Worm (Caenorhabditis elegans) whole organism, midembryonic: Measurements from ENCODE around the gene pho-5.

Source experiments
- T22C8.4 ChIP-seq: fragments of 200-800 bp; sonication (Bioruptor generic); IDR thresholded peaks from 2 replicates; pipeline ENCODE4 v1.3.6; 2022; ENCODE audit warnings: missing genetic modification characterization, missing compliant biosample characterization
- cog-1 ChIP-seq: sonication (generic microtip); optimal IDR thresholded peaks from 2 replicates; lab custom pipeline; 2016; ENCODE audit warnings: missing genetic modification characterization, missing compliant biosample characterization
- flt-1 ChIP-seq: fragments of 200-800 bp; sonication (Bioruptor generic); IDR thresholded peaks from 2 replicates; pipeline ENCODE4 v1.3.6; 2022; ENCODE audit warnings: missing genetic modification characterization, missing compliant biosample characterization
- klf-2 ChIP-seq: fragments of 200-800 bp; sonication (Bioruptor generic); conservative IDR thresholded peaks from 2 replicates; pipeline ENCODE4 v1.3.6; 2022; ENCODE audit warnings: missing genetic modification reagents, missing genetic modification characterization, missing compliant biosample characterization
- med-1 ChIP-seq: sonication (generic microtip); optimal IDR thresholded peaks from 2 replicates; lab custom pipeline; 2017; ENCODE audit warnings: missing genetic modification characterization, mild to moderate bottlenecking, missing compliant biosample characterization, antibody characterized with exemption, missing genetic modification reagents; ENCODE audit not compliant: insufficient read depth
- ref-1 ChIP-seq: fragments of 200-800 bp; sonication (Bioruptor generic); conservative IDR thresholded peaks from 2 replicates; pipeline ENCODE4 v1.3.6; 2022; ENCODE audit warnings: missing genetic modification reagents, missing genetic modification characterization, missing compliant biosample characterization
- tab-1 ChIP-seq: fragments of 200-800 bp; sonication (Bioruptor generic); IDR thresholded peaks from 2 replicates; pipeline ENCODE4 v1.3.6; 2022; ENCODE audit warnings: missing genetic modification characterization, missing compliant biosample characterization
- ztf-23 ChIP-seq: fragments of 200-800 bp; sonication (Bioruptor generic); IDR thresholded peaks from 2 replicates; pipeline ENCODE4 v1.3.6; 2022; ENCODE audit warnings: missing genetic modification reagents, missing genetic modification characterization, missing compliant biosample characterization
- ztf-29 ChIP-seq: fragments of 200-800 bp; sonication (Bioruptor generic); IDR thresholded peaks from 2 replicates; pipeline ENCODE4 v1.3.6; 2022; ENCODE audit warnings: missing genetic modification reagents, missing genetic modification characterization, missing compliant biosample characterization

Gene pho-5

ce11 chrIII:7285783-7286182, at the start of gene pho-5:
pho-5 (minus strand) TSS chrIII:7285883.
- TF ChIP-seq klf-2, result no peak
- TF ChIP-seq ref-1 (GFP tag; lab: Robert Waterston, UW), result no peak
- TF ChIP-seq ztf-29 (GFP tag; lab: Robert Waterston, UW), result no peak
- TF ChIP-seq cog-1 (tag; lab: Kevin White, UChicago), result no peak
- no peak for TF ChIP-seq ztf-23 (GFP tag; lab: Robert Waterston, UW)
- TF ChIP-seq T22C8.4, result no peak
- TF ChIP-seq tab-1 (GFP tag; lab: Robert Waterston, UW), result no peak
- no peak for TF ChIP-seq flt-1 (GFP tag; lab: Robert Waterston, UW)
- TF ChIP-seq med-1 (GFP tag; lab: Kevin White, UChicago), result no peak

- TF ChIP-seq ztf-23 (GFP tag; lab: Robert Waterston, UW) (peak; percentile 65; the same call in 1 of the 2 replicates), T22C8.4 (no peak)
Observed at ce11 chrIII:7335220-7335619, 49.5 kb upstream of the pho-5 start, which contains the start of gene F56C9.10. F56C9.10 (minus strand) TSS chrIII:7335316.

- 0 out of 2 replicates have a peak, but pooled peaks have one; percentile 42 for TF ChIP-seq flt-1 (GFP tag; lab: Robert Waterston, UW)
Observed at ce11 chrIII:7333906-7334531, 48.3 kb upstream of the pho-5 start.

ce11 chrIII:7331671-7332070, 46.0 kb upstream of the pho-5 start:
- TF ChIP-seq flt-1 (GFP tag; lab: Robert Waterston, UW), result no peak
- no peak for TF ChIP-seq cog-1 (tag; lab: Kevin White, UChicago)
- no peak for TF ChIP-seq T22C8.4
- no peak for TF ChIP-seq med-1 (GFP tag; lab: Kevin White, UChicago)
- TF ChIP-seq ref-1 (GFP tag; lab: Robert Waterston, UW), result no peak
- no peak for TF ChIP-seq ztf-29 (GFP tag; lab: Robert Waterston, UW)
- TF ChIP-seq ztf-23 (GFP tag; lab: Robert Waterston, UW), result no peak
- TF ChIP-seq klf-2, result no peak
- no peak for TF ChIP-seq tab-1 (GFP tag; lab: Robert Waterston, UW)

- TF ChIP-seq cog-1 (tag; lab: Kevin White, UChicago) (no peak), klf-2 (no peak), tab-1 (GFP tag; lab: Robert Waterston, UW) (no peak), med-1 (GFP tag; lab: Kevin White, UChicago) (no peak)
Observed at ce11 chrIII:7329155-7329732, 43.6 kb upstream of the pho-5 start, which contains the start of gene lab-2. lab-2 (minus strand) TSS chrIII:7329607.

ce11 chrIII:7323331-7323730, 37.6 kb upstream of the pho-5 start:
- TF ChIP-seq med-1 (GFP tag; lab: Kevin White, UChicago) (no peak), tab-1 (GFP tag; lab: Robert Waterston, UW) (no peak)

- TF ChIP-seq flt-1 (GFP tag; lab: Robert Waterston, UW) (no peak), cog-1 (tag; lab: Kevin White, UChicago) (no peak), T22C8.4 (no peak), ztf-29 (GFP tag; lab: Robert Waterston, UW) (no peak), tab-1 (GFP tag; lab: Robert Waterston, UW) (no peak), ref-1 (GFP tag; lab: Robert Waterston, UW) (no peak), med-1 (GFP tag; lab: Kevin White, UChicago) (no peak), ztf-23 (GFP tag; lab: Robert Waterston, UW) (no peak), klf-2 (no peak)
Observed at ce11 chrIII:7322018-7322417, 36.3 kb upstream of the pho-5 start.

- TF ChIP-seq flt-1 (GFP tag; lab: Robert Waterston, UW) (no peak), T22C8.4 (no peak), ref-1 (GFP tag; lab: Robert Waterston, UW) (no peak), klf-2 (no peak), med-1 (GFP tag; lab: Kevin White, UChicago) (no peak), ztf-29 (GFP tag; lab: Robert Waterston, UW) (no peak), ztf-23 (GFP tag; lab: Robert Waterston, UW) (no peak), cog-1 (tag; lab: Kevin White, UChicago) (no peak), tab-1 (GFP tag; lab: Robert Waterston, UW) (no peak)
Observed at ce11 chrIII:7319390-7319789, 33.7 kb upstream of the pho-5 start, which contains the start of gene F56C9.8. F56C9.8 (minus strand) TSS chrIII:7319509.

ce11 chrIII:7317354-7317753, 31.7 kb upstream of the pho-5 start:
- TF ChIP-seq flt-1 (GFP tag; lab: Robert Waterston, UW), result no peak
- no peak for TF ChIP-seq tab-1 (GFP tag; lab: Robert Waterston, UW)
- TF ChIP-seq klf-2, result no peak
- TF ChIP-seq ztf-29 (GFP tag; lab: Robert Waterston, UW), result no peak
- TF ChIP-seq med-1 (GFP tag; lab: Kevin White, UChicago), result no peak
- peak; percentile 7 for TF ChIP-seq cog-1 (tag; lab: Kevin White, UChicago)
- no peak for TF ChIP-seq ztf-23 (GFP tag; lab: Robert Waterston, UW)
- no peak for TF ChIP-seq T22C8.4

- TF ChIP-seq tab-1 (GFP tag; lab: Robert Waterston, UW) (no peak), T22C8.4 (no peak), cog-1 (tag; lab: Kevin White, UChicago) (no peak), ztf-23 (GFP tag; lab: Robert Waterston, UW) (no peak), klf-2 (no peak), med-1 (GFP tag; lab: Kevin White, UChicago) (no peak), ztf-29 (GFP tag; lab: Robert Waterston, UW) (no peak), ref-1 (GFP tag; lab: Robert Waterston, UW) (no peak), flt-1 (GFP tag; lab: Robert Waterston, UW) (no peak)
Observed at ce11 chrIII:7314927-7315547, 29.4 kb upstream of the pho-5 start, which contains the start of gene nspg-6. nspg-6 (minus strand) TSS chrIII:7314977.
